Fruit fly (Drosophila melanogaster): Measurements from ENCODE around the gene Arglu1.

Gene Arglu1

DNA sequence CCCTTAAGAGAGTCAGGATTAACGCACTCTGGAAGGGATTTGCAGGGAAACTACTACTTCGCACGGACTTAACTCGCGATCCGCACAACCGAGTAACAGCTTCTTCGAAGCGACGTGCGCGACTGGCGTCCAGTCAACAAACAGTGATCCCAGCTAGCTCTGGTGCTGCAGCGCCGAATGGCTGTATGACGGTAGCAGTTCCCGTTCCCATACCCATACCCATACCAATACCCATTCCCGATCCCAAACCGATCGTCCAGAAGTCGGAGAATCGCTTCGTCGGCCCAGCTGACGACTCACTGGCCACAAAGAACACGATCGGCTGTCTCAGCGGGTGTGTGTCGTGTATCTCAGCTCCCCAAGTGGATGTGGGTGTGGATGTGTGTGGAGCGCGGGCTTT is 9.3 kb upstream of the Arglu1 start, which contains the start of gene CG5853 (continued):
- TF ChIP-seq CG5953 (GFP tag; IDR thresholded peaks at IDR 0.05) (peak; percentile 37; the same call in 1 of the 2 replicates), Atf6 (GFP tag; IDR thresholded peaks at IDR 0.05) (peak; percentile 28; the same call in 1 of the 2 replicates), wek (GFP tag; optimal IDR thresholded peaks at IDR 0.05) (no peak), sens (GFP tag) (peak; percentile 31), zf30C (GFP tag; optimal IDR thresholded peaks at IDR 0.05) (no peak), CG18599 (GFP tag; optimal IDR thresholded peaks at IDR 0.05) (peak; percentile 43), klu (GFP tag; IDR thresholded peaks at IDR 0.05) (no peak), CG10462 (GFP tag; optimal IDR thresholded peaks at IDR 0.05) (no peak), CG7372 (GFP tag; IDR thresholded peaks at IDR 0.05) (no peak), prd (optimal IDR thresholded peaks at IDR 0.05) (no peak), prd (GFP tag; IDR thresholded peaks at IDR 0.05) (no peak), CG2199 (GFP tag; IDR thresholded peaks at IDR 0.05) (no peak), Lhr (GFP tag; optimal IDR thresholded peaks at IDR 0.05) (no peak)

DNA sequence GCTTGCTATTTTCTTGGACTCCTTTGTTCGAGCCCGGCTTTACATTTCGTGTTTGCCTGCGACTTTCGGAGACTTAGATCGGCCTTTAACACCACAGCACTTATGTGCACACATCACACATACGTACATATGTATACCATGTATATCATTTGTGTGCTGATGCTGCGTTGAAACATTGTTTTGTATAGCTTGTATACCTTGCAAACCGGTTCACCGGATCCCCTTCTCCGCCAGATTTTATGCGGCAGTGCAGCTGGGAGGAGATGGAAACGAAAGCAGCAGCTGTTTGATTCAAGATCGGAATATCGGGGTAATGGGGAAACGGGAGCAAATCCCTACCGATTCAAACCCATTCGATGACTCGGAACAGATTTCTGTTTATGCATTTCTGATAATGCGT is 8.1 kb upstream of the Arglu1 start:
- TF ChIP-seq tll (GFP tag; optimal IDR thresholded peaks at IDR 0.05) (peak in 1 of 2 experiments; percentile 20), CG31388 (GFP tag; optimal IDR thresholded peaks at IDR 0.05) (no peak), Hr78 (GFP tag; optimal IDR thresholded peaks at IDR 0.05) (peak in 1 of 2 experiments; percentile 35), Camta (GFP tag; optimal IDR thresholded peaks at IDR 0.05) (no peak), vfl (GFP tag; optimal IDR thresholded peaks at IDR 0.05) (no peak), kni (GFP tag; optimal IDR thresholded peaks at IDR 0.05) (peak; percentile 79), dimm (GFP tag; IDR thresholded peaks at IDR 0.05) (no peak), Usf (GFP tag; optimal IDR thresholded peaks at IDR 0.05) (no peak), br (optimal IDR thresholded peaks at IDR 0.05) (no peak), pb (GFP tag; optimal IDR thresholded peaks at IDR 0.05) (no peak), CG6654 (GFP tag; optimal IDR thresholded peaks at IDR 0.05) (no peak), Oaz (GFP tag; IDR thresholded peaks at IDR 0.05) (no peak), ci (GFP tag; IDR thresholded peaks at IDR 0.05) (no peak), ranshi (GFP tag; IDR thresholded peaks at IDR 0.05) (peak; percentile 24; the same call in 1 of the 2 replicates), unpg (GFP tag; optimal IDR thresholded peaks at IDR 0.05) (no peak), crol (GFP tag; IDR thresholded peaks at IDR 0.05) (peak; percentile 45; the same call in 1 of the 2 replicates), ham (GFP tag; IDR thresholded peaks at IDR 0.05) (no peak), Aef1 (GFP tag; IDR thresholded peaks at IDR 0.05) (no peak), al (GFP tag; IDR thresholded peaks at IDR 0.05) (no peak), nerfin-2 (GFP tag; IDR thresholded peaks at IDR 0.05; ENCODE audit: partially characterized antibody) (no peak), CG7357 (GFP tag; IDR thresholded peaks at IDR 0.05) (no peak), CG9817 (tag; optimal IDR thresholded peaks at IDR 0.05) (no peak), tap (tag; optimal IDR thresholded peaks at IDR 0.05) (no peak), Rx (GFP tag; IDR thresholded peaks at IDR 0.05) (no peak), eyg (GFP tag; optimal IDR thresholded peaks at IDR 0.05) (no peak), crc (GFP tag; optimal IDR thresholded peaks at IDR 0.05) (no peak), cg (GFP tag; optimal IDR thresholded peaks at IDR 0.05) (peak; percentile 19), CG7556 (GFP tag; optimal IDR thresholded peaks at IDR 0.05) (no peak), Atf3 (GFP tag; optimal IDR thresholded peaks at IDR 0.05) (no peak), CG12769 (tag; optimal IDR thresholded peaks at IDR 0.05) (peak; percentile 16), CG15269 (tag; optimal IDR thresholded peaks at IDR 0.05) (no peak), MBD-R2 (GFP tag; IDR thresholded peaks at IDR 0.05) (no peak), oc (tag; optimal IDR thresholded peaks at IDR 0.05) (peak; percentile 19), NK7.1 (GFP tag; optimal IDR thresholded peaks at IDR 0.05) (no peak), emc (GFP tag; optimal IDR thresholded peaks at IDR 0.05) (no peak), run (tag; optimal IDR thresholded peaks at IDR 0.05) (no peak), phol (tag; optimal IDR thresholded peaks at IDR 0.05) (no peak), CG2889 (GFP tag; IDR thresholded peaks at IDR 0.05) (no peak), dmrt99B (tag; optimal IDR thresholded peaks at IDR 0.05) (no peak)
